Worm (Caenorhabditis elegans) whole organism, L4 larva: ENCODE results near the gene K11H12.9.

ENCODE experiments used
- ceh-82 ChIP-seq: sonication (generic microtip); optimal IDR thresholded peaks from 2 replicates; lab custom pipeline; 2017; ENCODE audit warnings: missing biosample characterization, missing genetic modification characterization
- egl-43 ChIP-seq: fragments of 200-800 bp; sonication (Bioruptor generic); IDR thresholded peaks from 2 replicates; pipeline ENCODE4 v1.3.6; 2022; ENCODE audit warnings: missing genetic modification reagents, missing genetic modification characterization, missing compliant biosample characterization
- pqm-1 ChIP-seq: sonication (generic microtip); optimal IDR thresholded peaks from 2 replicates; lab custom pipeline; 2017; ENCODE audit warnings: missing biosample characterization, missing genetic modification characterization

DNA sequence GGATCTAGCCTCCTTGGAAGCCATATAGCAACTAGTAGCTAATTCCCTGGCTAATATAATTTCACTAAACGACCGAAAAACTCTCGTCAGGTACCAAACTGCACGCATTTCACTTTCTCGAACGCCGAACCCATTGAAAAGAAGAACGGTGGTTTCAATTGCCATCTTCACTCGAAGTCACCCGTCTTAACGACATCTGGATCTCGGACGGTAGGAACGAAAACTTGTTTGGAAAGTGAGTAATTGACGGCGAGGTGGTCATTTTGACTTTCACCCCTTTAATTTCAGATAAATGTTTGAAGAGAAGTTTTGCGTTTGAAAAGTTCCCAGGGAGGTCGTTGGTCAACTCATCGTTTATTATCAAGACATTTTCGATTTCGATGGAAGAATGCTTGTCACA, 35.3 kb downstream of the K11H12.9 start:
- TF ChIP-seq ceh-82 (tag; lab: Kevin White, UChicago) (no peak), pqm-1 (tag; lab: Kevin White, UChicago) (no peak), egl-43 (GFP tag; lab: Robert Waterston, UW) (no peak)
